Fruit fly (Drosophila melanogaster) whole organism, embryonic: Measurements from ENCODE around the gene Ir68b.

Source experiments
- Atf3 ChIP-seq: fragments of 200-800 bp; sonication (Bioruptor generic); optimal IDR thresholded peaks from 3 replicates; lab custom pipeline; 2016; ENCODE audit warnings: missing biosample characterization, missing genetic modification characterization
- Awh ChIP-seq: fragments of 200-800 bp; sonication (Bioruptor generic); IDR thresholded peaks from 2 replicates; pipeline ENCODE4, ENCODE4 v1.3.6; 2022; ENCODE audit warnings: missing biosample characterization, missing genetic modification characterization
- Bgb ChIP-seq: fragments of 200-800 bp; sonication (Bioruptor generic); IDR thresholded peaks from 2 replicates; pipeline ENCODE4 v1.3.6; 2022; ENCODE audit warnings: missing biosample characterization, missing genetic modification characterization; ENCODE audit not compliant: partially characterized antibody
- CG10209 ChIP-seq: fragments of 200-800 bp; sonication (Bioruptor generic); optimal IDR thresholded peaks from 3 replicates; lab custom pipeline; 2017; ENCODE audit warnings: missing biosample characterization, mild to moderate bottlenecking, missing genetic modification characterization, missing genetic modification reagents
- CG10979 ChIP-seq: fragments of 200-800 bp; sonication (Bioruptor generic); optimal IDR thresholded peaks from 2 replicates; lab custom pipeline; 2018; ENCODE audit warnings: missing biosample characterization, mild to moderate bottlenecking, missing genetic modification characterization, moderate library complexity
- CG14014 ChIP-seq: fragments of 200-800 bp; sonication (Bioruptor generic); IDR thresholded peaks from 2 replicates; pipeline ENCODE4 v1.3.6; 2022; ENCODE audit warnings: missing biosample characterization, missing genetic modification characterization
- CG14441 ChIP-seq: fragments of 200-800 bp; sonication (Bioruptor generic); IDR thresholded peaks from 2 replicates; pipeline ENCODE4 v1.3.6; 2022; ENCODE audit warnings: missing biosample characterization, missing genetic modification characterization
- CG14710 ChIP-seq: fragments of 200-800 bp; sonication (Bioruptor generic); optimal IDR thresholded peaks from 3 replicates; lab custom pipeline; 2019; ENCODE audit warnings: missing biosample characterization, mild to moderate bottlenecking, missing genetic modification characterization, moderate library complexity
- CG15011 ChIP-seq: fragments of 200-800 bp; sonication (Bioruptor generic); optimal IDR thresholded peaks from 3 replicates; lab custom pipeline; 2018; ENCODE audit warnings: missing biosample characterization, mild to moderate bottlenecking, missing genetic modification characterization
- CG15073 ChIP-seq: fragments of 200-800 bp; sonication (Bioruptor generic); optimal IDR thresholded peaks from 2 replicates; lab custom pipeline; 2016; ENCODE audit warnings: missing biosample characterization, missing genetic modification characterization
- CG16863 ChIP-seq: fragments of 200-800 bp; sonication (Bioruptor generic); optimal IDR thresholded peaks from 3 replicates; lab custom pipeline; 2016; ENCODE audit warnings: missing biosample characterization, missing genetic modification characterization
- CG17328 ChIP-seq: fragments of 200-800 bp; sonication (Bioruptor generic); IDR thresholded peaks from 2 replicates; pipeline ENCODE4 v1.3.6; 2022; ENCODE audit warnings: missing biosample characterization, missing genetic modification characterization
- CG17359 ChIP-seq: fragments of 200-800 bp; sonication (Bioruptor generic); optimal IDR thresholded peaks from 3 replicates; lab custom pipeline; 2018; ENCODE audit warnings: missing biosample characterization, mild to moderate bottlenecking, missing genetic modification characterization, moderate library complexity
- CG17612 ChIP-seq: fragments of 200-800 bp; sonication (Bioruptor generic); IDR thresholded peaks from 2 replicates; pipeline ENCODE4 v1.3.6; 2022; ENCODE audit warnings: missing biosample characterization, missing genetic modification characterization
- CG2202 ChIP-seq: fragments of 200-800 bp; sonication (Bioruptor generic); optimal IDR thresholded peaks from 2 replicates; lab custom pipeline; 2018; ENCODE audit warnings: missing biosample characterization, mild to moderate bottlenecking, missing genetic modification characterization
- CG31388 ChIP-seq: fragments of 200-800 bp; sonication (Bioruptor generic); optimal IDR thresholded peaks from 2 replicates; lab custom pipeline; 2016; ENCODE audit warnings: missing biosample characterization, missing genetic modification characterization
- CG3838 ChIP-seq: fragments of 200-800 bp; sonication (Bioruptor generic); optimal IDR thresholded peaks from 3 replicates; lab custom pipeline; 2016; ENCODE audit warnings: missing biosample characterization, missing genetic modification characterization
- CG4617 ChIP-seq: fragments of 200-800 bp; sonication (Bioruptor generic); optimal IDR thresholded peaks from 3 replicates; lab custom pipeline; 2016; ENCODE audit warnings: missing biosample characterization, missing genetic modification characterization, borderline replicate concordance
- CG6254 ChIP-seq: fragments of 200-800 bp; sonication (Bioruptor generic); optimal IDR thresholded peaks from 3 replicates; lab custom pipeline; 2017; ENCODE audit warnings: mild to moderate bottlenecking, missing biosample characterization, missing genetic modification reagents, missing genetic modification characterization
- CG7271 ChIP-seq: fragments of 200-800 bp; sonication (Bioruptor generic); optimal IDR thresholded peaks from 2 replicates; lab custom pipeline; 2018; ENCODE audit warnings: missing biosample characterization, mild to moderate bottlenecking, missing genetic modification characterization, moderate library complexity
- CG8359 ChIP-seq: fragments of 200-800 bp; sonication (Bioruptor generic); optimal IDR thresholded peaks from 2 replicates; lab custom pipeline; 2017; ENCODE audit warnings: missing biosample characterization, mild to moderate bottlenecking, missing genetic modification characterization, borderline replicate concordance
- D ChIP-seq, 2 experiments: fragments of 200-800 bp in 1 of 2; fragments of >200 bp in 1 of 2; sonication (Bioruptor generic) in 1 of 2; optimal IDR thresholded peaks; 2 replicates in 1 of 2; 3 replicates in 1 of 2; lab custom pipeline; 2017; ENCODE audit warnings: mild to moderate bottlenecking in 1 of 2, missing biosample characterization in 1 of 2, missing genetic modification characterization in 1 of 2, missing genetic modification reagents in 1 of 2
- Dp ChIP-seq: fragments of 200-800 bp; sonication (Bioruptor generic); optimal IDR thresholded peaks from 2 replicates; lab custom pipeline; 2018; ENCODE audit warnings: missing biosample characterization, mild to moderate bottlenecking, missing genetic modification characterization, moderate library complexity
- Drgx ChIP-seq: fragments of 200-800 bp; sonication (Bioruptor generic); IDR thresholded peaks from 2 replicates; pipeline ENCODE4 v1.3.6; 2022; ENCODE audit warnings: missing biosample characterization, missing genetic modification characterization
- Elba2 ChIP-seq: fragments of 200-800 bp; sonication (Bioruptor generic); optimal IDR thresholded peaks from 3 replicates; lab custom pipeline; 2016; ENCODE audit warnings: missing biosample characterization, missing genetic modification characterization
- Hand ChIP-seq: fragments of 200-800 bp; sonication (Bioruptor generic); optimal IDR thresholded peaks from 2 replicates; lab custom pipeline; 2017; ENCODE audit warnings: mild to moderate bottlenecking, missing biosample characterization, missing genetic modification reagents, missing genetic modification characterization
- Hey ChIP-seq: fragments of 200-800 bp; sonication (Bioruptor generic); optimal IDR thresholded peaks from 3 replicates; lab custom pipeline; 2018; ENCODE audit warnings: missing biosample characterization, mild to moderate bottlenecking, missing genetic modification characterization
- Hsf ChIP-seq: fragments of 200-800 bp; sonication (Bioruptor generic); optimal IDR thresholded peaks from 3 replicates; lab custom pipeline; 2016; ENCODE audit warnings: missing biosample characterization, missing genetic modification characterization
- Lhr ChIP-seq: fragments of 200-800 bp; sonication (Bioruptor generic); optimal IDR thresholded peaks from 3 replicates; lab custom pipeline; 2017; ENCODE audit warnings: mild to moderate bottlenecking, missing biosample characterization, missing genetic modification reagents, missing genetic modification characterization
- Ssrp ChIP-seq: fragments of 200-800 bp; sonication (Bioruptor generic); optimal IDR thresholded peaks from 2 replicates; lab custom pipeline; 2018; ENCODE audit warnings: missing biosample characterization, mild to moderate bottlenecking, missing genetic modification characterization, moderate library complexity
- Vsx1 ChIP-seq: fragments of 200-800 bp; sonication (Bioruptor generic); optimal IDR thresholded peaks from 2 replicates; lab custom pipeline; 2017; ENCODE audit warnings: missing biosample characterization, mild to moderate bottlenecking, missing genetic modification characterization, missing genetic modification reagents
- bsh ChIP-seq, 2 experiments: fragments of 200-800 bp; sonication (Bioruptor generic); optimal IDR thresholded peaks; 2 replicates each; lab custom pipeline; 2017 to 2018; ENCODE audit warnings: mild to moderate bottlenecking in 2 of 2, missing biosample characterization in 2 of 2, missing genetic modification characterization in 2 of 2, moderate library complexity in 1 of 2
- cato ChIP-seq: fragments of 200-800 bp; sonication (Bioruptor generic); optimal IDR thresholded peaks from 2 replicates; lab custom pipeline; 2016; ENCODE audit warnings: missing biosample characterization, missing genetic modification characterization, borderline replicate concordance
- chm ChIP-seq: fragments of 200-800 bp; sonication (Bioruptor generic); IDR thresholded peaks from 2 replicates; pipeline ENCODE4 v1.3.6; 2022; ENCODE audit warnings: missing biosample characterization, missing genetic modification characterization
- dati ChIP-seq: fragments of 200-800 bp; sonication (Bioruptor generic); IDR thresholded peaks from 2 replicates; pipeline ENCODE4 v1.3.6; 2022; ENCODE audit warnings: missing biosample characterization, missing genetic modification characterization
- dm ChIP-seq: fragments of 200-800 bp; sonication (Bioruptor generic); optimal IDR thresholded peaks from 3 replicates; lab custom pipeline; 2016; ENCODE audit warnings: missing biosample characterization, missing genetic modification characterization
- dpn ChIP-seq, 2 experiments: fragments of 200-800 bp; sonication (Bioruptor generic); optimal IDR thresholded peaks; 3 replicates each; lab custom pipeline; 2016; ENCODE audit warnings: missing biosample characterization in 2 of 2, missing genetic modification characterization in 2 of 2
- gsb ChIP-seq: fragments of 200-800 bp; sonication (Bioruptor generic); IDR thresholded peaks from 2 replicates; pipeline ENCODE4 v1.3.6; 2022; ENCODE audit warnings: missing biosample characterization, missing genetic modification characterization
- jumu ChIP-seq: fragments of 200-800 bp; sonication (Bioruptor generic); optimal IDR thresholded peaks from 3 replicates; lab custom pipeline; 2016; ENCODE audit warnings: missing biosample characterization, missing genetic modification characterization
- odd ChIP-seq: fragments of 200-800 bp; sonication (Bioruptor generic); optimal IDR thresholded peaks from 2 replicates; lab custom pipeline; 2017; ENCODE audit warnings: missing biosample characterization, mild to moderate bottlenecking, missing genetic modification characterization
- onecut ChIP-seq: fragments of 200-800 bp; sonication (Bioruptor generic); IDR thresholded peaks from 2 replicates; pipeline ENCODE4 v1.3.6; 2022; ENCODE audit warnings: missing biosample characterization, missing genetic modification characterization
- pum ChIP-seq: fragments of 200-800 bp; sonication (Bioruptor generic); optimal IDR thresholded peaks from 2 replicates; lab custom pipeline; 2016; ENCODE audit warnings: missing biosample characterization, missing genetic modification characterization
- pzg ChIP-seq: fragments of 200-800 bp; sonication (Bioruptor generic); optimal IDR thresholded peaks from 3 replicates; lab custom pipeline; 2018; ENCODE audit warnings: missing biosample characterization, mild to moderate bottlenecking, missing genetic modification characterization, moderate library complexity
- sqz ChIP-seq: fragments of 200-800 bp; sonication (Bioruptor generic); optimal IDR thresholded peaks from 3 replicates; lab custom pipeline; 2018; ENCODE audit warnings: missing biosample characterization, mild to moderate bottlenecking, missing genetic modification characterization
- sr ChIP-seq: fragments of 200-800 bp; sonication (Bioruptor generic); IDR thresholded peaks from 3 replicates; pipeline ENCODE4 v1.3.6; 2022; ENCODE audit warnings: missing biosample characterization, missing genetic modification characterization
- tgo ChIP-seq: fragments of 200-800 bp; sonication (Bioruptor generic); IDR thresholded peaks from 3 replicates; pipeline ENCODE4 v1.3.6; 2022; ENCODE audit warnings: missing biosample characterization, missing genetic modification characterization
- tin ChIP-seq: fragments of 200-800 bp; sonication (Bioruptor generic); optimal IDR thresholded peaks from 3 replicates; lab custom pipeline; 2016; ENCODE audit warnings: missing biosample characterization, missing genetic modification characterization
- toy ChIP-seq: fragments of 200-800 bp; sonication (Bioruptor generic); IDR thresholded peaks from 2 replicates; pipeline ENCODE4 v1.3.6; 2022; ENCODE audit warnings: missing biosample characterization, missing genetic modification characterization
- ttk ChIP-seq: fragments of 200-800 bp; sonication (Bioruptor generic); IDR thresholded peaks from 2 replicates; pipeline ENCODE4 v2.1.2; 2022; ENCODE audit warnings: missing biosample characterization, missing genetic modification characterization
- tup ChIP-seq: fragments of 200-800 bp; sonication (Bioruptor generic); optimal IDR thresholded peaks from 2 replicates; lab custom pipeline; 2016; ENCODE audit warnings: missing biosample characterization, mild to moderate bottlenecking, missing genetic modification characterization, moderate library complexity

Ir68b gene

dm6 chr3L:12077348-12077747 is 49.8 kb downstream of the Ir68b start (continued):
- peak; percentile 86 for TF ChIP-seq Drgx (GFP tag; lab: Robert Waterston, UW)
- TF ChIP-seq Hey: no peak
- peak; percentile 63 for TF ChIP-seq CG2202 (tag; lab: Kevin White, UChicago)
- no peak for TF ChIP-seq pzg (GFP tag; lab: Kevin White, UChicago)
- TF ChIP-seq dpn (GFP tag; optimal IDR thresholded peaks at IDR 0.05; lab: Kevin White, UChicago): peak; percentile 39 to 40
- peak; percentile 39 for TF ChIP-seq CG16863 (GFP tag; lab: Kevin White, UChicago)
- no peak for TF ChIP-seq jumu
- TF ChIP-seq Elba2: no peak
- peak; percentile 35; the same call in 1 of the 2 replicates for TF ChIP-seq Awh (GFP tag; lab: Robert Waterston, UW)
- TF ChIP-seq dati (GFP tag; lab: Robert Waterston, UW): no peak
- TF ChIP-seq cato (GFP tag; lab: Kevin White, UChicago): peak; percentile 47
- TF ChIP-seq Vsx1 (GFP tag; lab: Kevin White, UChicago): no peak
- TF ChIP-seq Atf3 (GFP tag; lab: Kevin White, UChicago): no peak
- peak; percentile 51; the same call in 1 of the 2 replicates for TF ChIP-seq chm
- TF ChIP-seq dm (GFP tag; lab: Kevin White, UChicago): no peak
- TF ChIP-seq Lhr (GFP tag; lab: Kevin White, UChicago): peak; percentile 46
- no peak for TF ChIP-seq tup (GFP tag; lab: Kevin White, UChicago)
- peak; percentile 67 for TF ChIP-seq CG17359 (tag; lab: Kevin White, UChicago)
- TF ChIP-seq CG3838 (GFP tag; lab: Kevin White, UChicago): no peak
- TF ChIP-seq onecut: peak; percentile 42; the same call in 1 of the 2 replicates
- peak; percentile 76 to 77 for TF ChIP-seq bsh (GFP tag; optimal IDR thresholded peaks at IDR 0.05; lab: Kevin White, UChicago)
- peak; percentile 66 for TF ChIP-seq tin (GFP tag; lab: Kevin White, UChicago)
- peak; percentile 71 for TF ChIP-seq Ssrp (tag; lab: Kevin White, UChicago)
- no peak for TF ChIP-seq ttk (GFP tag; lab: Robert Waterston, UW)
- peak; percentile 73 for TF ChIP-seq CG14710 (tag; lab: Kevin White, UChicago)
- no peak for TF ChIP-seq CG17612 (GFP tag; lab: Robert Waterston, UW)
- TF ChIP-seq gsb: no peak
- peak; percentile 44; the same call in 1 of the 2 replicates for TF ChIP-seq CG14014 (GFP tag; lab: Robert Waterston, UW)
- TF ChIP-seq sqz: peak; percentile 68
- peak; percentile 49; the same call in 1 of the 2 replicates for TF ChIP-seq CG14441 (GFP tag; lab: Robert Waterston, UW)
- no peak for TF ChIP-seq CG4617 (GFP tag; lab: Kevin White, UChicago)
- TF ChIP-seq CG17328 (GFP tag; lab: Robert Waterston, UW): peak; percentile 67
- TF ChIP-seq CG7271: no peak
- no peak for TF ChIP-seq Bgb
- peak; percentile 62 for TF ChIP-seq Hsf
- peak; percentile 49 for TF ChIP-seq pum (GFP tag; lab: Kevin White, UChicago)
- TF ChIP-seq tgo (GFP tag; lab: Robert Waterston, UW): peak; percentile 63
- peak; percentile 37 for TF ChIP-seq CG8359 (GFP tag; lab: Kevin White, UChicago)
- no peak for TF ChIP-seq CG31388 (GFP tag; lab: Kevin White, UChicago)
- no peak for TF ChIP-seq CG15073
- no peak for TF ChIP-seq Hand
- TF ChIP-seq Dp (GFP tag; lab: Kevin White, UChicago): no peak
- TF ChIP-seq sr (GFP tag; lab: Robert Waterston, UW): no peak
- TF ChIP-seq D (optimal IDR thresholded peaks at IDR 0.05; lab: Kevin White, UChicago): no peak
- TF ChIP-seq D (GFP tag; optimal IDR thresholded peaks at IDR 0.05; lab: Kevin White, UChicago): peak; percentile 66
- TF ChIP-seq CG15011: peak; percentile 32
- TF ChIP-seq CG10209 (GFP tag; lab: Kevin White, UChicago): peak; percentile 64
- peak; percentile 68 for TF ChIP-seq CG6254 (GFP tag; lab: Kevin White, UChicago)
- TF ChIP-seq toy: no peak
- peak; percentile 29 for TF ChIP-seq odd (GFP tag; lab: Kevin White, UChicago)
- peak; percentile 80 for TF ChIP-seq CG10979 (tag; lab: Kevin White, UChicago)
